Fruit fly (Drosophila melanogaster): ENCODE results near the gene CG6769.
A peak's percentile ranks its signal among the peaks of the same experiment; 100 is the strongest.

Gene CG6769

dm6 chrX:17910941-17911703 lies 50.3 kb downstream of the CG6769 start, which contains the start of gene CG6847 (continued):
- TF ChIP-seq CG12071 (GFP tag; optimal IDR thresholded peaks at IDR 0.05) (no peak), CG11695 (GFP tag; IDR thresholded peaks at IDR 0.05) (peak; percentile 55; the same call in 2 of the 3 replicates), Sox100B (GFP tag; optimal IDR thresholded peaks at IDR 0.05) (peak; percentile 74), lbe (GFP tag; optimal IDR thresholded peaks at IDR 0.05) (peak; percentile 38), CG9932 (GFP tag; IDR thresholded peaks at IDR 0.05) (peak; percentile 59), CG7963 (GFP tag; IDR thresholded peaks at IDR 0.05; ENCODE audit: partially characterized antibody) (no peak), Camta (GFP tag; optimal IDR thresholded peaks at IDR 0.05) (peak; percentile 28), CG30431 (GFP tag; optimal IDR thresholded peaks at IDR 0.05) (peak; percentile 65), E2f1 (GFP tag; IDR thresholded peaks at IDR 0.05) (peak; percentile 51), CG3847 (GFP tag; IDR thresholded peaks at IDR 0.05) (peak; percentile 36), prd (optimal IDR thresholded peaks at IDR 0.05) (no peak), prd (GFP tag; IDR thresholded peaks at IDR 0.05) (peak; percentile 62; the same call in 2 of the 3 replicates), CG13894 (tag; optimal IDR thresholded peaks at IDR 0.05) (peak; percentile 65), NFAT (GFP tag; IDR thresholded peaks at IDR 0.05) (peak; percentile 4; the same call in 1 of the 2 replicates), sisA (GFP tag; IDR thresholded peaks at IDR 0.05) (peak; percentile 8; the same call in 1 of the 2 replicates), CG11696 (GFP tag; IDR thresholded peaks at IDR 0.05) (0 out of 2 replicates have a peak, but pooled peaks have one; percentile 21), gce (GFP tag; IDR thresholded peaks at IDR 0.05) (0 out of 3 replicates have a peak, but pooled peaks have one; percentile 23), Dek (tag; optimal IDR thresholded peaks at IDR 0.05) (peak; percentile 59), CG14667 (GFP tag; IDR thresholded peaks at IDR 0.05) (peak; percentile 46; the same call in 1 of the 2 replicates), NfI (GFP tag; optimal IDR thresholded peaks at IDR 0.05) (peak; percentile 59), Vsx1 (GFP tag; optimal IDR thresholded peaks at IDR 0.05) (peak; percentile 60), CG9817 (tag; optimal IDR thresholded peaks at IDR 0.05) (peak; percentile 55), bowl (GFP tag; IDR thresholded peaks at IDR 0.05) (no peak), CG12104 (GFP tag; optimal IDR thresholded peaks at IDR 0.05) (peak; percentile 52), CG9727 (GFP tag; optimal IDR thresholded peaks at IDR 0.05) (peak; percentile 58), CG30403 (GFP tag; optimal IDR thresholded peaks at IDR 0.05) (peak; percentile 80), Med (GFP tag) (peak; percentile 74), HmgD (GFP tag; optimal IDR thresholded peaks at IDR 0.05) (no peak), Drgx (GFP tag; IDR thresholded peaks at IDR 0.05) (peak; percentile 39), CG10274 (GFP tag; optimal IDR thresholded peaks at IDR 0.05) (peak; percentile 2), CG18011 (GFP tag; optimal IDR thresholded peaks at IDR 0.05) (peak; percentile 10), CG14050 (GFP tag; IDR thresholded peaks at IDR 0.05) (0 out of 3 replicates have a peak, but pooled peaks have one; percentile 9), CG5180 (GFP tag; optimal IDR thresholded peaks at IDR 0.05) (peak; percentile 24), Hr3 (GFP tag; optimal IDR thresholded peaks at IDR 0.05) (peak; percentile 60), CG12299 (tag; optimal IDR thresholded peaks at IDR 0.05) (peak; percentile 50), CG4854 (GFP tag; optimal IDR thresholded peaks at IDR 0.05) (no peak), CG10543 (GFP tag; optimal IDR thresholded peaks at IDR 0.05) (peak; percentile 77), org-1 (GFP tag; optimal IDR thresholded peaks at IDR 0.05) (peak; percentile 52), cg (GFP tag; optimal IDR thresholded peaks at IDR 0.05) (no peak), CG7357 (GFP tag; IDR thresholded peaks at IDR 0.05) (no peak), CG10431 (GFP tag; optimal IDR thresholded peaks at IDR 0.05) (peak; percentile 49), gem (tag; optimal IDR thresholded peaks at IDR 0.05) (peak; percentile 91), wdn (GFP tag; IDR thresholded peaks at IDR 0.05) (0 out of 2 replicates have a peak, but pooled peaks have one; percentile 21), CG17359 (tag; optimal IDR thresholded peaks at IDR 0.05) (peak; percentile 38), Stat92E (GFP tag; optimal IDR thresholded peaks at IDR 0.05) (peak in 1 of 3 experiments; percentile 45), z (GFP tag; IDR thresholded peaks at IDR 0.05) (peak; percentile 66; the same call in 1 of the 3 replicates), kay (GFP tag; optimal IDR thresholded peaks at IDR 0.05) (peak; percentile 32), ken (GFP tag; IDR thresholded peaks at IDR 0.05) (0 out of 3 replicates have a peak, but pooled peaks have one; percentile 19)

All from whole organism, embryonic.